Fruit fly (Drosophila melanogaster): ENCODE results near the gene VhaAC39-2.

The VhaAC39-2 gene

DNA sequence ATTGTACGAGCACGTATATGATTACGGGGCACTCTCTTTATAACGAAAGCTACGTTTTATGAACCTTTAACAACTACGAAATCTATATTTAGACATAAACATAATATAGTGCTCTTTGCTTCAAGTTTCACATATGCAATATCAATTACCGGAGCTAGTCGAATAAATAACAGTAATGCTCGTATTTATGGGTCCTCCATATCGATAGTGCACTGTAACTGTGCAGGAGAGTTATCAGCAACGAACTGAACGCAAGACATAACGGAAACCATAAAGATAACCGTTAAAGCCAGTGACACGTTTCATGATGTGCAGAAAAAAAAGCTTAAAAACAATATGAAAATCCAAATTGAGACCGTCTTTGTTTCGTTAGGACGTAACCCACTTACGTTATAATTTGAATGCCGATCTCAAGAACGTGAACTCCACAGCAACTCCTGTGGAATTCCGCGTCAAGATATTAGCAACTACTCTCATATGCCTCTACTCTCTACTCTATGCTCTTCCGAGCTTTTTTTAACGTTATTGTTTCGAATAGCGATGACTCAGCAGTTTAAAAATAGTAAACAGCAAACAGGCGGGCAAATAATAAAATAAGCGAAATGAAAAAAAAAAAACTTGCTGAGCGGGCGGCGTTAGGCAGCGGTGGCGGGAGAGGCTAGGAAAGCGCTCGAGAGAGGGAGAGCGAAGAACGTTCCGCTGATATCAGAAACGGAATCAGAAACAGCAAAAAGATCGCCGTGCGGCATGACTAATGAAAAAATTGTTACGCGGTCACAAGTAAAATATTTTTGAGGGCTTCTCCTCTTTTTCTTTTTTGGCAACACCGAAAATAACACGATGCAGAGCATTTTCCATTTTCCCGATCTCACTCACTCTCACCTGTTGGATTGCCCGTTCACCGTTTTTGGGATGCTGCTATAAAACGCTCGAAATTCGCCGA lies 31.1 kb upstream of the VhaAC39-2 start:
- TF ChIP-seq CG31224 (GFP tag; IDR thresholded peaks at IDR 0.05): peak; percentile 57
- TF ChIP-seq CG30403 (GFP tag; optimal IDR thresholded peaks at IDR 0.05): peak; percentile 74
- no peak for TF ChIP-seq ab (GFP tag; optimal IDR thresholded peaks at IDR 0.05)
- peak; percentile 83 for TF ChIP-seq gem (tag; optimal IDR thresholded peaks at IDR 0.05)
- peak; percentile 66 for TF ChIP-seq CG4820 (GFP tag; optimal IDR thresholded peaks at IDR 0.05)
- TF ChIP-seq danr (GFP tag; IDR thresholded peaks at IDR 0.05): peak; percentile 38; the same call in 1 of the 2 replicates
- TF ChIP-seq al (GFP tag; IDR thresholded peaks at IDR 0.05): peak; percentile 59; the same call in 1 of the 2 replicates
- TF ChIP-seq NfI (GFP tag; optimal IDR thresholded peaks at IDR 0.05): peak; percentile 78
- peak; percentile 81 for TF ChIP-seq Sox102F (GFP tag; optimal IDR thresholded peaks at IDR 0.05)
- TF ChIP-seq CG34224 (GFP tag; IDR thresholded peaks at IDR 0.05; ENCODE audit: partially characterized antibody): no peak
- peak; percentile 83 for TF ChIP-seq Ptx1 (GFP tag; IDR thresholded peaks at IDR 0.05)
- TF ChIP-seq CG13424 (tag; optimal IDR thresholded peaks at IDR 0.05): peak; percentile 79
- TF ChIP-seq Max (GFP tag; optimal IDR thresholded peaks at IDR 0.05): peak; percentile 44
- TF ChIP-seq CG17802 (tag; optimal IDR thresholded peaks at IDR 0.05): peak; percentile 31
- peak; percentile 53 for TF ChIP-seq nerfin-1 (tag; optimal IDR thresholded peaks at IDR 0.05)
- no peak for TF ChIP-seq pita (GFP tag; optimal IDR thresholded peaks at IDR 0.05)
- TF ChIP-seq slou (GFP tag; optimal IDR thresholded peaks at IDR 0.05): no peak
- TF ChIP-seq Dip2 (GFP tag; IDR thresholded peaks at IDR 0.05): no peak
- TF ChIP-seq CG5245 (GFP tag; optimal IDR thresholded peaks at IDR 0.05): peak; percentile 61
- peak; percentile 70 for TF ChIP-seq HLH3B (GFP tag; IDR thresholded peaks at IDR 0.05)
- peak; percentile 57 for TF ChIP-seq CG13775 (GFP tag; optimal IDR thresholded peaks at IDR 0.05)
- TF ChIP-seq CG30020 (tag; optimal IDR thresholded peaks at IDR 0.05): no peak
- no peak for TF ChIP-seq CG10462 (GFP tag; optimal IDR thresholded peaks at IDR 0.05)
- TF ChIP-seq CG9437 (GFP tag; optimal IDR thresholded peaks at IDR 0.05): peak; percentile 91
- peak; percentile 79 for TF ChIP-seq Xbp1 (GFP tag; optimal IDR thresholded peaks at IDR 0.05)
- peak; percentile 25 for TF ChIP-seq CG7987 (GFP tag; optimal IDR thresholded peaks at IDR 0.05)
- peak; percentile 80 for TF ChIP-seq CG12219 (GFP tag; optimal IDR thresholded peaks at IDR 0.05)
- peak; percentile 68 for TF ChIP-seq fd96Cb (tag; optimal IDR thresholded peaks at IDR 0.05)
- TF ChIP-seq Bgb (GFP tag; IDR thresholded peaks at IDR 0.05; ENCODE audit: partially characterized antibody): peak; percentile 13; the same call in 1 of the 2 replicates
- TF ChIP-seq pfk (GFP tag; optimal IDR thresholded peaks at IDR 0.05): no peak
- no peak for TF ChIP-seq CG8290 (GFP tag; optimal IDR thresholded peaks at IDR 0.05)
- TF ChIP-seq CG8290 (tag; optimal IDR thresholded peaks at IDR 0.05): peak in 1 of 2 experiments; percentile 92
- no peak for TF ChIP-seq CG10431 (GFP tag; optimal IDR thresholded peaks at IDR 0.05)
- TF ChIP-seq Atf-2 (GFP tag; optimal IDR thresholded peaks at IDR 0.05): peak; percentile 47
- TF ChIP-seq CG10274 (GFP tag; optimal IDR thresholded peaks at IDR 0.05): peak; percentile 45
- no peak for TF ChIP-seq CG4360 (GFP tag; IDR thresholded peaks at IDR 0.05)
- peak; percentile 64 for TF ChIP-seq org-1 (GFP tag; optimal IDR thresholded peaks at IDR 0.05)
- TF ChIP-seq lola (GFP tag; optimal IDR thresholded peaks at IDR 0.05): peak in 1 of 3 experiments; percentile 42
- peak; percentile 74 for TF ChIP-seq mam (GFP tag; optimal IDR thresholded peaks at IDR 0.05)
- TF ChIP-seq dmrt11E (tag; optimal IDR thresholded peaks at IDR 0.05): peak; percentile 30
- peak; percentile 84 for TF ChIP-seq CG1603 (tag; optimal IDR thresholded peaks at IDR 0.05)
- TF ChIP-seq CG1832 (GFP tag; optimal IDR thresholded peaks at IDR 0.05): no peak
- TF ChIP-seq CG8281 (tag; optimal IDR thresholded peaks at IDR 0.05): peak; percentile 96
- TF ChIP-seq CG3065 (GFP tag; optimal IDR thresholded peaks at IDR 0.05): no peak
- peak; percentile 64 for TF ChIP-seq Sox100B (GFP tag; optimal IDR thresholded peaks at IDR 0.05)
- TF ChIP-seq CG3163 (GFP tag; optimal IDR thresholded peaks at IDR 0.05): peak; percentile 19
- peak; percentile 54 for TF ChIP-seq Myb (GFP tag; optimal IDR thresholded peaks at IDR 0.05)
- TF ChIP-seq chm (GFP tag; IDR thresholded peaks at IDR 0.05): peak; percentile 58; the same call in 1 of the 2 replicates

All from whole organism, embryonic.